Fruit fly (Drosophila melanogaster) whole organism, embryonic: ENCODE results near the gene ago.

ENCODE experiments used
- ATbp ChIP-seq: fragments of 200-800 bp; sonication (Bioruptor generic); optimal IDR thresholded peaks from 2 replicates; lab custom pipeline; 2017; ENCODE audit warnings: missing biosample characterization, mild to moderate bottlenecking, missing genetic modification characterization, missing genetic modification reagents
- Aef1 ChIP-seq: fragments of 200-800 bp; sonication (Bioruptor generic); IDR thresholded peaks from 3 replicates; pipeline ENCODE4 v1.3.6; 2022; ENCODE audit warnings: missing biosample characterization, missing genetic modification characterization
- Atf3 ChIP-seq: fragments of 200-800 bp; sonication (Bioruptor generic); optimal IDR thresholded peaks from 3 replicates; lab custom pipeline; 2016; ENCODE audit warnings: missing biosample characterization, missing genetic modification characterization
- B-H2 ChIP-seq: fragments of 200-800 bp; sonication (Bioruptor generic); optimal IDR thresholded peaks from 2 replicates; lab custom pipeline; 2018; ENCODE audit warnings: missing biosample characterization, mild to moderate bottlenecking, missing genetic modification characterization
- Blimp-1 ChIP-seq: fragments of 200-800 bp; sonication (Bioruptor generic); optimal IDR thresholded peaks from 3 replicates; lab custom pipeline; 2018; ENCODE audit warnings: missing biosample characterization, missing genetic modification characterization, mild to moderate bottlenecking, moderate library complexity, missing genetic modification reagents
- BtbVII ChIP-seq: fragments of 200-800 bp; sonication (Bioruptor generic); optimal IDR thresholded peaks from 3 replicates; lab custom pipeline; 2017; ENCODE audit warnings: missing biosample characterization, mild to moderate bottlenecking, missing genetic modification characterization
- CG12219 ChIP-seq: fragments of 200-800 bp; sonication (Bioruptor generic); optimal IDR thresholded peaks from 3 replicates; lab custom pipeline; 2018; ENCODE audit warnings: missing biosample characterization, mild to moderate bottlenecking, missing genetic modification characterization
- CG12769 ChIP-seq: fragments of 200-800 bp; sonication (Bioruptor generic); optimal IDR thresholded peaks from 2 replicates; lab custom pipeline; 2019; ENCODE audit warnings: missing biosample characterization, mild to moderate bottlenecking, missing genetic modification characterization, moderate library complexity
- CG13775 ChIP-seq: fragments of 200-800 bp; sonication (Bioruptor generic); optimal IDR thresholded peaks from 3 replicates; lab custom pipeline; 2017; ENCODE audit warnings: missing biosample characterization, mild to moderate bottlenecking, missing genetic modification characterization
- CG17328 ChIP-seq: fragments of 200-800 bp; sonication (Bioruptor generic); IDR thresholded peaks from 2 replicates; pipeline ENCODE4 v1.3.6; 2022; ENCODE audit warnings: missing biosample characterization, missing genetic modification characterization
- CG17361 ChIP-seq: fragments of 200-800 bp; sonication (Bioruptor generic); IDR thresholded peaks from 3 replicates; pipeline ENCODE4 v1.3.6; 2022; ENCODE audit warnings: missing biosample characterization, missing genetic modification characterization
- CG2678 ChIP-seq: fragments of 200-800 bp; sonication (Bioruptor generic); optimal IDR thresholded peaks from 3 replicates; lab custom pipeline; 2019; ENCODE audit warnings: missing biosample characterization, mild to moderate bottlenecking, missing genetic modification characterization, moderate library complexity
- CG4424 ChIP-seq: fragments of 200-800 bp; sonication (Bioruptor generic); optimal IDR thresholded peaks from 3 replicates; lab custom pipeline; 2016; ENCODE audit warnings: missing biosample characterization, missing genetic modification characterization
- CG4820 ChIP-seq: fragments of 200-800 bp; sonication (Bioruptor generic); optimal IDR thresholded peaks from 3 replicates; lab custom pipeline; 2016; ENCODE audit warnings: missing biosample characterization, missing genetic modification characterization
- CG6791 ChIP-seq: fragments of 200-800 bp; sonication (Bioruptor generic); IDR thresholded peaks from 3 replicates; pipeline ENCODE4 v1.3.6; 2022; ENCODE audit warnings: missing biosample characterization, missing genetic modification characterization; ENCODE audit not compliant: partially characterized antibody
- CG8089 ChIP-seq: fragments of 200-800 bp; sonication (Bioruptor generic); optimal IDR thresholded peaks from 3 replicates; lab custom pipeline; 2016; ENCODE audit warnings: missing biosample characterization, missing genetic modification characterization
- CoRest ChIP-seq: fragments of 200-800 bp; sonication (Bioruptor generic); optimal IDR thresholded peaks from 3 replicates; lab custom pipeline; 2018; ENCODE audit warnings: missing biosample characterization, mild to moderate bottlenecking, missing genetic modification characterization, moderate library complexity
- Doc3 ChIP-seq: fragments of 200-800 bp; sonication (Bioruptor generic); IDR thresholded peaks from 3 replicates; pipeline ENCODE4 v1.3.6; 2022; ENCODE audit warnings: missing biosample characterization, missing genetic modification characterization; ENCODE audit not compliant: partially characterized antibody
- E2f2 ChIP-seq: fragments of 200-800 bp; sonication (Bioruptor generic); IDR thresholded peaks from 2 replicates; pipeline ENCODE4 v1.3.6; 2022; ENCODE audit warnings: missing biosample characterization, missing genetic modification characterization
- Ets65A ChIP-seq: fragments of 200-800 bp; sonication (Bioruptor generic); peaks from one replicate; lab custom pipeline; 2016; ENCODE audit warnings: missing biosample characterization, missing genetic modification characterization
- Fer1 ChIP-seq: fragments of 200-800 bp; sonication (Bioruptor generic); optimal IDR thresholded peaks from 2 replicates; lab custom pipeline; 2017; ENCODE audit warnings: missing biosample characterization, mild to moderate bottlenecking, missing genetic modification characterization
- Fer3 ChIP-seq: fragments of 200-800 bp; sonication (Bioruptor generic); optimal IDR thresholded peaks from 2 replicates; lab custom pipeline; 2018; ENCODE audit warnings: missing biosample characterization, mild to moderate bottlenecking, missing genetic modification characterization, moderate library complexity
- Hmr ChIP-seq: fragments of 200-800 bp; sonication (Bioruptor generic); optimal IDR thresholded peaks from 3 replicates; lab custom pipeline; 2017; ENCODE audit warnings: mild to moderate bottlenecking, missing biosample characterization, missing genetic modification reagents, missing genetic modification characterization
- Hr78 ChIP-seq, 2 experiments: fragments of 200-800 bp in 1 of 2; fragments of >200 bp in 1 of 2; sonication (Bioruptor generic) in 1 of 2; optimal IDR thresholded peaks; 2 replicates each; lab custom pipeline; 2017 to 2019; ENCODE audit warnings: missing biosample characterization in 2 of 2, missing genetic modification characterization in 2 of 2, mild to moderate bottlenecking in 1 of 2, moderate library complexity in 1 of 2
- NFAT ChIP-seq: fragments of 200-800 bp; sonication (Bioruptor generic); IDR thresholded peaks from 2 replicates; pipeline ENCODE4 v1.3.6; 2022; ENCODE audit warnings: missing biosample characterization, missing genetic modification characterization
- Neu2 ChIP-seq: fragments of 200-800 bp; sonication (Bioruptor generic); optimal IDR thresholded peaks from 3 replicates; lab custom pipeline; 2016; ENCODE audit warnings: missing biosample characterization, missing genetic modification characterization, borderline replicate concordance
- Nf-YA ChIP-seq: fragments of 200-800 bp; sonication (Bioruptor generic); IDR thresholded peaks from 2 replicates; pipeline ENCODE4 v1.3.6; 2022; ENCODE audit warnings: missing biosample characterization, missing genetic modification characterization
- Nf-YC ChIP-seq: fragments of 200-800 bp; optimal IDR thresholded peaks from 3 replicates; lab custom pipeline; 2019; ENCODE audit warnings: missing biosample characterization, mild to moderate bottlenecking, missing genetic modification characterization, moderate library complexity
- PHDP ChIP-seq: fragments of 200-800 bp; sonication (Bioruptor generic); optimal IDR thresholded peaks from 3 replicates; lab custom pipeline; 2018; ENCODE audit warnings: missing biosample characterization, mild to moderate bottlenecking, missing genetic modification characterization, moderate library complexity
- Rfx ChIP-seq: fragments of 200-800 bp; sonication (Bioruptor generic); IDR thresholded peaks from 2 replicates; pipeline ENCODE4 v1.3.6; 2022; ENCODE audit warnings: missing biosample characterization, missing genetic modification characterization
- Sox100B ChIP-seq: fragments of 200-800 bp; sonication (Bioruptor generic); optimal IDR thresholded peaks from 3 replicates; lab custom pipeline; 2018; ENCODE audit warnings: missing biosample characterization, mild to moderate bottlenecking, missing genetic modification characterization
- Stat92E ChIP-seq, 3 experiments: fragments of >200 bp in 2 of 3; fragments of 200-800 bp in 1 of 3; sonication (Bioruptor generic) in 1 of 3; optimal IDR thresholded peaks; 2 replicates each; lab custom pipeline; 2017 to 2019; ENCODE audit warnings: missing biosample characterization in 3 of 3, missing genetic modification characterization in 3 of 3, mild to moderate bottlenecking in 1 of 3, moderate library complexity in 1 of 3
- abd-A ChIP-seq: fragments of 200-800 bp; sonication (Bioruptor generic); optimal IDR thresholded peaks from 3 replicates; lab custom pipeline; 2019; ENCODE audit warnings: missing biosample characterization, mild to moderate bottlenecking, missing genetic modification characterization, moderate library complexity
- az2 ChIP-seq: fragments of 200-800 bp; sonication (Bioruptor generic); optimal IDR thresholded peaks from 3 replicates; lab custom pipeline; 2016; ENCODE audit warnings: missing biosample characterization, missing genetic modification characterization
- cas ChIP-seq: fragments of 200-800 bp; sonication (Bioruptor generic); IDR thresholded peaks from 2 replicates; pipeline ENCODE4 v1.3.6; 2022; ENCODE audit warnings: missing biosample characterization, missing genetic modification characterization
- chinmo ChIP-seq: fragments of 200-800 bp; sonication (Bioruptor generic); IDR thresholded peaks from 4 replicates; pipeline ENCODE4 v1.3.6; 2022; ENCODE audit warnings: missing biosample characterization, missing genetic modification characterization; ENCODE audit not compliant: partially characterized antibody
- crol ChIP-seq: fragments of 200-800 bp; sonication (Bioruptor generic); IDR thresholded peaks from 2 replicates; pipeline ENCODE4 v1.3.6; 2022; ENCODE audit warnings: missing biosample characterization, missing genetic modification characterization
- cwo ChIP-seq: fragments of 200-800 bp; sonication (Bioruptor generic); optimal IDR thresholded peaks from 3 replicates; lab custom pipeline; 2017; ENCODE audit warnings: missing biosample characterization, missing genetic modification characterization, mild to moderate bottlenecking, moderate library complexity, missing genetic modification reagents
- exex ChIP-seq: fragments of 200-800 bp; sonication (Bioruptor generic); optimal IDR thresholded peaks from 4 replicates; lab custom pipeline; 2018; ENCODE audit warnings: missing biosample characterization, mild to moderate bottlenecking, missing genetic modification characterization, moderate library complexity
- gem ChIP-seq: fragments of 200-800 bp; sonication (Bioruptor generic); optimal IDR thresholded peaks from 2 replicates; lab custom pipeline; 2019; ENCODE audit warnings: missing biosample characterization, mild to moderate bottlenecking, missing genetic modification characterization, moderate library complexity
- grn ChIP-seq: fragments of 200-800 bp; sonication (Bioruptor generic); optimal IDR thresholded peaks from 3 replicates; lab custom pipeline; 2017; ENCODE audit warnings: missing biosample characterization, missing genetic modification characterization
- nmo ChIP-seq: fragments of 200-800 bp; sonication (Bioruptor generic); optimal IDR thresholded peaks from 2 replicates; lab custom pipeline; 2018; ENCODE audit warnings: missing biosample characterization, mild to moderate bottlenecking, missing genetic modification characterization, moderate library complexity
- nom ChIP-seq: fragments of 200-800 bp; sonication (Bioruptor generic); optimal IDR thresholded peaks from 2 replicates; lab custom pipeline; 2017; ENCODE audit warnings: missing biosample characterization, missing genetic modification characterization, mild to moderate bottlenecking, moderate library complexity, missing genetic modification reagents
- p53 ChIP-seq: fragments of 200-800 bp; sonication (Bioruptor generic); optimal IDR thresholded peaks from 2 replicates; lab custom pipeline; 2016; ENCODE audit warnings: missing biosample characterization, missing genetic modification characterization
- sd ChIP-seq: fragments of 200-800 bp; sonication (Bioruptor generic); optimal IDR thresholded peaks from 3 replicates; lab custom pipeline; 2018; ENCODE audit warnings: missing biosample characterization, mild to moderate bottlenecking, missing genetic modification characterization, moderate library complexity
- ssp ChIP-seq: fragments of 200-800 bp; sonication (Bioruptor generic); IDR thresholded peaks from 2 replicates; pipeline ENCODE4 v1.3.6; 2022; ENCODE audit warnings: missing biosample characterization, missing genetic modification characterization
- sug ChIP-seq: fragments of 200-800 bp; optimal IDR thresholded peaks from 2 replicates; lab custom pipeline; 2019; ENCODE audit warnings: missing biosample characterization, mild to moderate bottlenecking, missing genetic modification characterization, moderate library complexity
- vvl ChIP-seq: fragments of 200-800 bp; sonication (Bioruptor generic); IDR thresholded peaks from 2 replicates; pipeline ENCODE4 v1.3.6; 2022; ENCODE audit warnings: missing biosample characterization, missing genetic modification characterization
- z ChIP-seq: fragments of 200-800 bp; sonication (Bioruptor generic); IDR thresholded peaks from 3 replicates; pipeline ENCODE4 v1.3.6; 2022; ENCODE audit warnings: missing biosample characterization, missing genetic modification characterization

ago gene

dm6 chr3L:4221226-4221770, 32.8 kb downstream of the ago start (continued):
- TF ChIP-seq sd (tag; lab: Kevin White, UChicago) (peak; percentile 99), CG4820 (GFP tag; lab: Kevin White, UChicago) (no peak), Blimp-1 (GFP tag; lab: Kevin White, UChicago) (no peak), nmo (peak; percentile 10), crol (GFP tag; lab: Robert Waterston, UW) (peak; percentile 99), vvl (GFP tag; lab: Robert Waterston, UW) (peak; percentile 42; the same call in 1 of the 2 replicates), CG6791 (GFP tag; lab: Robert Waterston, UW) (0 out of 3 replicates have a peak, but pooled peaks have one; percentile 33), CoRest (tag; lab: Kevin White, UChicago) (no peak), Atf3 (GFP tag; lab: Kevin White, UChicago) (no peak), CG17328 (GFP tag; lab: Robert Waterston, UW) (no peak), CG13775 (GFP tag; lab: Kevin White, UChicago) (no peak), gem (tag; lab: Kevin White, UChicago) (peak; percentile 18), CG12219 (GFP tag; lab: Kevin White, UChicago) (peak; percentile 43), CG2678 (peak; percentile 31), E2f2 (GFP tag; lab: Robert Waterston, UW) (0 out of 2 replicates have a peak, but pooled peaks have one; percentile 15), Ets65A (GFP tag; lab: Kevin White, UChicago) (no peak), CG12769 (peak; percentile 95), NFAT (GFP tag; lab: Robert Waterston, UW) (peak; percentile 68; the same call in 1 of the 2 replicates), ATbp (GFP tag; lab: Kevin White, UChicago) (no peak), CG4424 (GFP tag; lab: Kevin White, UChicago) (no peak), Rfx (GFP tag; lab: Robert Waterston, UW) (peak; percentile 42; the same call in 1 of the 2 replicates), Fer3 (tag; lab: Kevin White, UChicago) (peak; percentile 12), CG8089 (GFP tag; lab: Kevin White, UChicago) (no peak), ssp (GFP tag; lab: Robert Waterston, UW) (no peak), Nf-YC (tag; lab: Kevin White, UChicago) (peak; percentile 34), cas (no peak), grn (GFP tag; lab: Kevin White, UChicago) (peak; percentile 84), Stat92E (GFP tag; optimal IDR thresholded peaks at IDR 0.05; lab: Kevin White, UChicago) (peak in 1 of 3 experiments; percentile 10), chinmo (GFP tag; lab: Robert Waterston, UW) (peak; percentile 96), BtbVII (peak; percentile 35), PHDP (tag; lab: Kevin White, UChicago) (peak; percentile 29), Aef1 (no peak), p53 (GFP tag; lab: Kevin White, UChicago) (no peak), Nf-YA (GFP tag; lab: Robert Waterston, UW) (no peak), abd-A (tag; lab: Kevin White, UChicago) (peak; percentile 93), z (0 out of 3 replicates have a peak, but pooled peaks have one; percentile 28), cwo (GFP tag; lab: Kevin White, UChicago) (peak; percentile 99), CG17361 (GFP tag; lab: Robert Waterston, UW) (no peak), Sox100B (no peak), Hr78 (GFP tag; optimal IDR thresholded peaks at IDR 0.05; lab: Kevin White, UChicago) (peak in 1 of 2 experiments; percentile 82), exex (tag; lab: Kevin White, UChicago) (peak; percentile 79), sug (tag; lab: Kevin White, UChicago) (peak; percentile 95), Neu2 (GFP tag; lab: Kevin White, UChicago) (no peak), az2 (GFP tag; lab: Kevin White, UChicago) (no peak), nom (GFP tag; lab: Kevin White, UChicago) (peak; percentile 47), Fer1 (GFP tag; lab: Kevin White, UChicago) (peak; percentile 6), Doc3 (GFP tag; lab: Robert Waterston, UW) (no peak), B-H2 (GFP tag; lab: Kevin White, UChicago) (peak; percentile 40), Hmr (GFP tag; lab: Kevin White, UChicago) (peak; percentile 34)
